Fruit fly (Drosophila melanogaster): Measurements from ENCODE around the gene mRpS10.

The mRpS10 gene

DNA sequence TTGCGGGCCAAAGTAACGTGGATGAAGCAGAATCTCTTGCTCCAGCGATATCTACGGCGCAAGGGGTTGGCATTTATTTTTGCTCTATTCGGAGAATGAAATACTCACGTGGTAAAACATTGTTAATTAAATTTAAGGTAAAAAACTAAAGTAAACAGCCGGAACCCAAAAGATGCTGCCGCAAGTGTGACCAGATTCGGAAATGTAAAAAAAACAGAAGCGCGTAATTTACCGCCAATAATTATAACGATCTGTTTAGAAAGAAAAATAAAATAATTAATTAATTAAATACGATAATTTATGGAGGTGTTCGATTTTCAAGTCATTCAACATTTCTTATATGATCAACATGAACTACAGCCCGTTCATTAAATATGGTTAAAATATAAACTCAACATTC, 6.5 kb upstream of the mRpS10 start, which contains the start of gene Polr2G:
Polr2G (minus strand) TSS at position 208 of the 400 bp plus-strand sequence.
- TF ChIP-seq CG13204 (GFP tag; optimal IDR thresholded peaks at IDR 0.05) (no peak), gl (tag; optimal IDR thresholded peaks at IDR 0.05) (no peak), CG4496 (GFP tag; IDR thresholded peaks at IDR 0.05) (no peak), Pif1A (GFP tag; optimal IDR thresholded peaks at IDR 0.05) (no peak), fd96Ca (GFP tag; IDR thresholded peaks at IDR 0.05) (no peak), EcR (GFP tag; optimal IDR thresholded peaks at IDR 0.05) (no peak), Snoo (tag; optimal IDR thresholded peaks at IDR 0.05) (no peak), Ets98B (GFP tag; IDR thresholded peaks at IDR 0.05) (no peak), Pif1B (GFP tag; optimal IDR thresholded peaks at IDR 0.05) (no peak)

- TF ChIP-seq CG32121 (GFP tag; IDR thresholded peaks at IDR 0.05), result no peak
- peak; percentile 12 for TF ChIP-seq EcR (GFP tag; optimal IDR thresholded peaks at IDR 0.05)
These were observed 4.2 kb upstream of the mRpS10 start, which contains the start of the genes CG31344 and Caf1-55 for dm6 chr3R:15225279-15225730. TSS of gene CG31344 (minus strand) at chr3R:15225329. TSS of gene Caf1-55 (plus strand) at chr3R:15225576.

DNA sequence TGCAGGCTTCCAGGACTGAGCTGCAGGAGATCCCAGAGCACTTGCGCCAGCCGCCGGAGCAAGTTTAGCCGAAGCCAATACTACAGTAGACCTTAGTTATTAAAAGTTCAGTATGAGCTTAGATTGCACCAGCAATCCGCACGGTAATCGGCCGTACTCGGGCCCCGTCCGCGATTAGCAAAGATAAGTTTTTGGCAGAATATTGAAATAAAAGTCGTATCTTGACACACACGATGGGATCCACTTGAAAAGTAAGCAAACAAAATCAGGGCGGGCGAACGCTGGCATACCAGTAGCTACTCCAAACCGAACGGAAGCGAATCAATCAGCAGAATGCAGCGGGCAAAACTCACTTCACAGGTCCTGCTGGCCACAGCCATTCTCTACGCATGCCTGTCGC, 820 bp downstream of the mRpS10 start, which contains the start of gene CG34316:
CG34316 (plus strand) TSS at position 301 of the 400 bp plus-strand sequence.
- no peak for TF ChIP-seq D1 (tag; optimal IDR thresholded peaks at IDR 0.05)
- TF ChIP-seq rn (GFP tag; IDR thresholded peaks at IDR 0.05), result no peak
- no peak for TF ChIP-seq CG14655 (GFP tag; optimal IDR thresholded peaks at IDR 0.05)
- TF ChIP-seq CG13204 (GFP tag; optimal IDR thresholded peaks at IDR 0.05), result no peak
- TF ChIP-seq Pif1A (GFP tag; optimal IDR thresholded peaks at IDR 0.05), result no peak
- TF ChIP-seq Ets98B (GFP tag; IDR thresholded peaks at IDR 0.05), result no peak
- no peak for TF ChIP-seq CG12605 (GFP tag; IDR thresholded peaks at IDR 0.05)
- no peak for TF ChIP-seq CG10348 (GFP tag; IDR thresholded peaks at IDR 0.05)
- no peak for TF ChIP-seq CG8159 (tag; optimal IDR thresholded peaks at IDR 0.05)
- TF ChIP-seq CG8301 (tag; optimal IDR thresholded peaks at IDR 0.05), result no peak
- TF ChIP-seq gl (tag; optimal IDR thresholded peaks at IDR 0.05), result no peak
- no peak for TF ChIP-seq CG17806 (tag; optimal IDR thresholded peaks at IDR 0.05)
- TF ChIP-seq CG4496 (GFP tag; IDR thresholded peaks at IDR 0.05), result no peak
- TF ChIP-seq Pif1B (GFP tag; optimal IDR thresholded peaks at IDR 0.05), result no peak
- TF ChIP-seq Snoo (tag; optimal IDR thresholded peaks at IDR 0.05), result no peak
- no peak for TF ChIP-seq CG15710 (tag; optimal IDR thresholded peaks at IDR 0.05)
- no peak for TF ChIP-seq CG9948 (tag; optimal IDR thresholded peaks at IDR 0.05)
- TF ChIP-seq EcR (GFP tag; optimal IDR thresholded peaks at IDR 0.05), result no peak

DNA sequence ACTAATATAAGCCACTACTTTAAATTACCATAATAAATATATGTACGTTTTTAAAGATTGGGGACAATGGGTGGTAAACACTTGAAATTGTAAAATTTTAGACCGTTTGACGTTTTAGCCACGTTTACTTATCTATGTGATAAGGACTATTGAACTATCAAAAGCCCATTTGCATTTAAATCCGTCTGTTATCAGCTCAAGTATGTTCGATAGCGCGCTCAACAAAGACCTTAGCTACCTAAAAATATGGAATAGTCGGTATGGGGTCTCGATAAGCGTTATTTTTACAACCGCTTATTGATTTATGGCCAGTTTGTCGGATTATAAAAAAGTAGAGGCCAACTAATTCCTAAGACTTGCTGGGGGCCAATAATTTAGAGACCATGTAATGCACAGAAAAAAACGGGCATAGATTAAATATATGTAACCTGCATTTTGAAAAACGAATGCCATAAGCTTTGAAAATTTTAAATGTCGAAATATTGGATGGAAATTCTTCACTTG, 2.2 kb downstream of the mRpS10 start:
- TF ChIP-seq CG14655 (GFP tag; optimal IDR thresholded peaks at IDR 0.05) (no peak), CG12605 (GFP tag; IDR thresholded peaks at IDR 0.05) (no peak), CG15710 (tag; optimal IDR thresholded peaks at IDR 0.05) (no peak), CG9948 (tag; optimal IDR thresholded peaks at IDR 0.05) (no peak), CG4496 (GFP tag; IDR thresholded peaks at IDR 0.05) (no peak), CG17806 (tag; optimal IDR thresholded peaks at IDR 0.05) (no peak), EcR (GFP tag; optimal IDR thresholded peaks at IDR 0.05) (no peak), CG8159 (tag; optimal IDR thresholded peaks at IDR 0.05) (no peak), gl (tag; optimal IDR thresholded peaks at IDR 0.05) (no peak), Ets98B (GFP tag; IDR thresholded peaks at IDR 0.05) (no peak), fd96Ca (GFP tag; IDR thresholded peaks at IDR 0.05) (no peak), Snoo (tag; optimal IDR thresholded peaks at IDR 0.05) (no peak), CG13204 (GFP tag; optimal IDR thresholded peaks at IDR 0.05) (no peak), rn (GFP tag; IDR thresholded peaks at IDR 0.05) (no peak), CG10348 (GFP tag; IDR thresholded peaks at IDR 0.05) (no peak), Pif1A (GFP tag; optimal IDR thresholded peaks at IDR 0.05) (no peak), CG8301 (tag; optimal IDR thresholded peaks at IDR 0.05) (no peak), CG32121 (GFP tag; IDR thresholded peaks at IDR 0.05) (no peak)

- TF ChIP-seq Pif1B (GFP tag; optimal IDR thresholded peaks at IDR 0.05), result no peak
- no peak for TF ChIP-seq CG13204 (GFP tag; optimal IDR thresholded peaks at IDR 0.05)
- peak; percentile 78; the same call in 2 of the 3 replicates for TF ChIP-seq CG4496 (GFP tag; IDR thresholded peaks at IDR 0.05)
- no peak for TF ChIP-seq CG8301 (tag; optimal IDR thresholded peaks at IDR 0.05)
- TF ChIP-seq CG15710 (tag; optimal IDR thresholded peaks at IDR 0.05), result peak; percentile 65
- TF ChIP-seq Ets98B (GFP tag; IDR thresholded peaks at IDR 0.05), result no peak; the same call in 1 of the 2 replicates
- TF ChIP-seq CG32121 (GFP tag; IDR thresholded peaks at IDR 0.05), result peak; percentile 77
- TF ChIP-seq Pif1A (GFP tag; optimal IDR thresholded peaks at IDR 0.05), result no peak
- TF ChIP-seq D1 (tag; optimal IDR thresholded peaks at IDR 0.05), result no peak
- no peak for TF ChIP-seq CG14655 (GFP tag; optimal IDR thresholded peaks at IDR 0.05)
- peak; percentile 80 for TF ChIP-seq fd96Ca (GFP tag; IDR thresholded peaks at IDR 0.05)
- 0 out of 2 replicates have a peak, but pooled peaks have one; percentile 23 for TF ChIP-seq CG12605 (GFP tag; IDR thresholded peaks at IDR 0.05)
- peak; percentile 87 for TF ChIP-seq CG8159 (tag; optimal IDR thresholded peaks at IDR 0.05)
- no peak for TF ChIP-seq CG34367 (tag; optimal IDR thresholded peaks at IDR 0.05)
- 0 out of 2 replicates have a peak, but pooled peaks have one; percentile 43 for TF ChIP-seq CG10348 (GFP tag; IDR thresholded peaks at IDR 0.05)
- TF ChIP-seq Snoo (tag; optimal IDR thresholded peaks at IDR 0.05), result peak; percentile 14
- TF ChIP-seq rn (GFP tag; IDR thresholded peaks at IDR 0.05), result peak; percentile 75
- TF ChIP-seq CG9948 (tag; optimal IDR thresholded peaks at IDR 0.05), result no peak
- no peak for TF ChIP-seq CG17806 (tag; optimal IDR thresholded peaks at IDR 0.05)
- TF ChIP-seq EcR (GFP tag; optimal IDR thresholded peaks at IDR 0.05), result peak; percentile 29
- TF ChIP-seq gl (tag; optimal IDR thresholded peaks at IDR 0.05), result no peak
These were observed 13.0 kb downstream of the mRpS10 start, which contains the start of the genes tefu and Hsc70-4 for dm6 chr3R:15242186-15243045. TSS of gene tefu (minus strand) at chr3R:15242236. TSS of gene Hsc70-4 (plus strand) at chr3R:15242687.

Measured in whole organism, pupa.